Fruit fly (Drosophila melanogaster) whole organism, wandering third instar larva: ENCODE measurements around the gene CG15743.

Experiments used
- OdsH ChIP-seq: fragments of 200-800 bp; sonication (Bioruptor generic); optimal IDR thresholded peaks from 2 replicates; lab custom pipeline; 2016; ENCODE audit warnings: missing biosample characterization, mild to moderate bottlenecking, missing genetic modification characterization
- brk ChIP-seq: fragments of 200-800 bp; sonication (Bioruptor generic); optimal IDR thresholded peaks from 2 replicates; lab custom pipeline; 2016; ENCODE audit warnings: missing biosample characterization, mild to moderate bottlenecking, missing genetic modification characterization

DNA sequence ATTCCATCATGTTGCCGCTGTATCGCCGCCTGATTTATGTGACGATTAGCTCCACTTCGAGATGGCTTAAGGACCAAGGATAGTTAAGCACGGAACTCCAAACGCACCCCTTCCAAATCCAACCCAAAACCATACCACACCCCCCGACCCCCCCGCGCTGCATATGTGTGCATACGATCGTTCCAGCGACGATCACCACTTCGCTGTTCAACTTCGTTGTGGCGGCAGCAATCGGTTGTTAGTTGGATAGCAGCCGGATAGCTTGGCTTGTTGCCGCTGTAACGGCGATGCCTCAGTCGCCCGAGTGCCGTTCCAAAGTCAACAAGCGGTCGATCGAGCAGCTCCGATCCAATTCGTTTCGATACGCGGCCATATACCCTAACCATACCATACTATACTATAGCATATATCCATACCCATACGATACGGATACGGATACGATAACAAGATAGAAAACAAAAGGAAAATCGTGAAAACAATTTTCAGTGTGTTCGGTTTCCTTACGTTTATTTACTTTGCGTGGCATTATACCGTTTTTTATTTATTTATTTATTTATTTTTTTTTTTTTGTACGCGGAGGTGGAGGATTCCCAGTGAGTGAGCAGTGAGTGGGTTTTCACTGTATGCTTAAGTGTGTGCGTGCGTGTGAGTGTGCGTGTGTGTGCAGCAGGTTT lies 29.4 kb downstream of the CG15743 start:
- TF ChIP-seq brk (GFP tag; lab: Kevin White, UChicago) (no peak), OdsH (GFP tag; lab: Kevin White, UChicago) (no peak)
